Worm (Caenorhabditis elegans) whole organism, midembryonic: Measurements from ENCODE around the gene K11C4.2.

ENCODE experiments used
- T22C8.4 ChIP-seq: fragments of 200-800 bp; sonication (Bioruptor generic); IDR thresholded peaks from 2 replicates; pipeline ENCODE4 v1.3.6; 2022; ENCODE audit warnings: missing genetic modification characterization, missing compliant biosample characterization
- cog-1 ChIP-seq: sonication (generic microtip); optimal IDR thresholded peaks from 2 replicates; lab custom pipeline; 2016; ENCODE audit warnings: missing genetic modification characterization, missing compliant biosample characterization
- flt-1 ChIP-seq: fragments of 200-800 bp; sonication (Bioruptor generic); IDR thresholded peaks from 2 replicates; pipeline ENCODE4 v1.3.6; 2022; ENCODE audit warnings: missing genetic modification characterization, missing compliant biosample characterization
- klf-2 ChIP-seq: fragments of 200-800 bp; sonication (Bioruptor generic); conservative IDR thresholded peaks from 2 replicates; pipeline ENCODE4 v1.3.6; 2022; ENCODE audit warnings: missing genetic modification reagents, missing genetic modification characterization, missing compliant biosample characterization
- med-1 ChIP-seq: sonication (generic microtip); optimal IDR thresholded peaks from 2 replicates; lab custom pipeline; 2017; ENCODE audit warnings: missing genetic modification characterization, mild to moderate bottlenecking, missing compliant biosample characterization, antibody characterized with exemption, missing genetic modification reagents; ENCODE audit not compliant: insufficient read depth
- ref-1 ChIP-seq: fragments of 200-800 bp; sonication (Bioruptor generic); conservative IDR thresholded peaks from 2 replicates; pipeline ENCODE4 v1.3.6; 2022; ENCODE audit warnings: missing genetic modification reagents, missing genetic modification characterization, missing compliant biosample characterization
- tab-1 ChIP-seq: fragments of 200-800 bp; sonication (Bioruptor generic); IDR thresholded peaks from 2 replicates; pipeline ENCODE4 v1.3.6; 2022; ENCODE audit warnings: missing genetic modification characterization, missing compliant biosample characterization
- ztf-23 ChIP-seq: fragments of 200-800 bp; sonication (Bioruptor generic); IDR thresholded peaks from 2 replicates; pipeline ENCODE4 v1.3.6; 2022; ENCODE audit warnings: missing genetic modification reagents, missing genetic modification characterization, missing compliant biosample characterization
- ztf-29 ChIP-seq: fragments of 200-800 bp; sonication (Bioruptor generic); IDR thresholded peaks from 2 replicates; pipeline ENCODE4 v1.3.6; 2022; ENCODE audit warnings: missing genetic modification reagents, missing genetic modification characterization, missing compliant biosample characterization

Gene K11C4.2

DNA sequence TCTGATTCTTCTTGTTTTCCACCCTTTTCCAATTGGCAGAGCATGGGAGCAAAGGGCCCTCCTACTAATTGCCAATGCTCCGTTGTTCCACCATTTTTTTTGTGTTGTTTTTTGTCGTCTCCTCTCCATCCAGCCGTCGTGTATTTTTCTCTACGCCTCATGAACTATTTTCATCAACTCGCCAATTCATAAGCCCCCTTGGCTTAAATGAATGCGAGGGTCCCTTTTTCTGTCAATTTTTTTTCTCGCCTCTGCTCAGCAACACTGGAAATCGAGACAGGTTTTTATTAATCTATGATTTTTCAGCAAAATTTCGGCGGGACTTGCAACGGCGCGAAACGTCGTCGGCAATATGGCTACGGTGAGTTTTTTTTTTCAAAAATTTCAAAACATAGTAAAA, 13.8 kb upstream of the K11C4.2 start, which contains the start of gene unc-70:
unc-70 (plus strand) TSS at position 301 of the 400 bp plus-strand sequence.
- TF ChIP-seq ztf-29 (GFP tag; lab: Robert Waterston, UW), result no peak
- no peak for TF ChIP-seq tab-1 (GFP tag; lab: Robert Waterston, UW)
- no peak for TF ChIP-seq T22C8.4 (GFP tag; lab: Robert Waterston, UW)

- TF ChIP-seq T22C8.4 (GFP tag; lab: Robert Waterston, UW) (no peak), ref-1 (GFP tag; lab: Robert Waterston, UW) (no peak), med-1 (GFP tag; lab: Kevin White, UChicago) (no peak), klf-2 (no peak), ztf-23 (GFP tag; lab: Robert Waterston, UW) (no peak), cog-1 (no peak), tab-1 (GFP tag; lab: Robert Waterston, UW) (no peak), ztf-29 (GFP tag; lab: Robert Waterston, UW) (no peak), flt-1 (GFP tag; lab: Robert Waterston, UW) (no peak)
These were observed 13.1 kb upstream of the K11C4.2 start for ce11 chrV:6881735-6882134.

- TF ChIP-seq ztf-29 (GFP tag; lab: Robert Waterston, UW) (no peak), klf-2 (no peak), ref-1 (GFP tag; lab: Robert Waterston, UW) (no peak), flt-1 (GFP tag; lab: Robert Waterston, UW) (no peak), med-1 (GFP tag; lab: Kevin White, UChicago) (no peak), T22C8.4 (GFP tag; lab: Robert Waterston, UW) (no peak), cog-1 (no peak), ztf-23 (GFP tag; lab: Robert Waterston, UW) (no peak), tab-1 (GFP tag; lab: Robert Waterston, UW) (no peak)
These were observed 12.4 kb upstream of the K11C4.2 start for ce11 chrV:6882452-6882939.

DNA sequence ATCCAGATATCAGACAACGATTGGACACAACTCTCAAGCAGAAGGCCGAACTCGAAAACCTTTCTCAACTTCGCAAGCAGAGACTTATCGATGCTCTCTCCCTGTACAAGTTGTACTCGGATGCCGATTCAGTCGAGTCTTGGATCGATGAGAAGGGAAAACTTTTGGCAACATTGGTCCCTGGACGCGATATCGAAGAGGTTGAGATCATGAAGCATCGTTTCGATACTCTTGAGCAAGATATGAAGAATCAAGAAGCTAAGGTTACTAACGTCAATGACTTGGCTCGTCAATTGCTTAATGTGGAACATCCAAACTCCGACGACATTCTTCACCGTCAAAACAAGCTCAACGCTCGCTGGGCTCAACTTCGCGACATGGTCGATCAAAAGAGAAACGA, 9.8 kb upstream of the K11C4.2 start:
- TF ChIP-seq med-1 (GFP tag; lab: Kevin White, UChicago), result no peak
- no peak for TF ChIP-seq tab-1 (GFP tag; lab: Robert Waterston, UW)
- no peak for TF ChIP-seq T22C8.4 (GFP tag; lab: Robert Waterston, UW)
- no peak for TF ChIP-seq flt-1 (GFP tag; lab: Robert Waterston, UW)
- TF ChIP-seq klf-2, result no peak
- TF ChIP-seq cog-1, result no peak
- TF ChIP-seq ztf-29 (GFP tag; lab: Robert Waterston, UW), result no peak
- no peak for TF ChIP-seq ref-1 (GFP tag; lab: Robert Waterston, UW)
- TF ChIP-seq ztf-23 (GFP tag; lab: Robert Waterston, UW), result no peak

DNA sequence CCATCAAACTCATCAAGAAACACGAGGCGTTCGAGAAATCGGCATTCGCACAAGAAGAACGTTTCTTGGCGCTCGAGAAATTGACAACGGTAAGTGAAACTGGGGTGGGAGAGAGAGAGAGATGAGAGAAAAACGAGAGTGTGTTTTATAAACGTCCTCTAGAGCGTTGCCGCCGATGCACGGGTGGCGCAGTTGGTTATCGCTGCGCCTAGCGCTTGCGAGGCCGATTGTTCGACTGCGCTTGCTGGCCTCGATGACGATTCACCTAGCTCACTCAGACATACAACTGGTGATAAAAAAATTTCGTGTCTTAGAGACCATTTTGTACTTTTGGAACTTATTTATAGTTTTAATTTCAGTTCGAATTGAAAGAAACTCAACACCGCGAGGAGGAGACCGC, 6.0 kb upstream of the K11C4.2 start:
- TF ChIP-seq ztf-29 (GFP tag; lab: Robert Waterston, UW) (peak; percentile 81), med-1 (GFP tag; lab: Kevin White, UChicago) (peak; percentile 71), ref-1 (GFP tag; lab: Robert Waterston, UW) (peak; percentile 63; the same call in 1 of the 2 replicates), flt-1 (GFP tag; lab: Robert Waterston, UW) (peak; percentile 91), tab-1 (GFP tag; lab: Robert Waterston, UW) (peak; percentile 85), cog-1 (peak; percentile 41), klf-2 (peak; percentile 84), ztf-23 (GFP tag; lab: Robert Waterston, UW) (peak; percentile 89), T22C8.4 (GFP tag; lab: Robert Waterston, UW) (peak; percentile 68; the same call in 1 of the 2 replicates)

- TF ChIP-seq klf-2 (no peak), flt-1 (GFP tag; lab: Robert Waterston, UW) (no peak), med-1 (GFP tag; lab: Kevin White, UChicago) (no peak), T22C8.4 (GFP tag; lab: Robert Waterston, UW) (no peak), cog-1 (no peak), tab-1 (GFP tag; lab: Robert Waterston, UW) (no peak), ztf-23 (GFP tag; lab: Robert Waterston, UW) (no peak), ref-1 (GFP tag; lab: Robert Waterston, UW) (no peak), ztf-29 (GFP tag; lab: Robert Waterston, UW) (no peak)
These were observed 1.2 kb upstream of the K11C4.2 start for ce11 chrV:6893681-6894080.

ce11 chrV:6896700-6897099, 1.8 kb downstream of the K11C4.2 start, which contains the start of gene K11C4.1:
Gene K11C4.1 (plus strand): TSS chrV:6897000.
- TF ChIP-seq flt-1 (GFP tag; lab: Robert Waterston, UW), result no peak
- TF ChIP-seq ztf-23 (GFP tag; lab: Robert Waterston, UW), result no peak
- no peak for TF ChIP-seq tab-1 (GFP tag; lab: Robert Waterston, UW)
- no peak for TF ChIP-seq cog-1
- TF ChIP-seq ref-1 (GFP tag; lab: Robert Waterston, UW), result no peak
- no peak for TF ChIP-seq med-1 (GFP tag; lab: Kevin White, UChicago)
- TF ChIP-seq T22C8.4 (GFP tag; lab: Robert Waterston, UW), result no peak
- no peak for TF ChIP-seq klf-2
- no peak for TF ChIP-seq ztf-29 (GFP tag; lab: Robert Waterston, UW)

DNA sequence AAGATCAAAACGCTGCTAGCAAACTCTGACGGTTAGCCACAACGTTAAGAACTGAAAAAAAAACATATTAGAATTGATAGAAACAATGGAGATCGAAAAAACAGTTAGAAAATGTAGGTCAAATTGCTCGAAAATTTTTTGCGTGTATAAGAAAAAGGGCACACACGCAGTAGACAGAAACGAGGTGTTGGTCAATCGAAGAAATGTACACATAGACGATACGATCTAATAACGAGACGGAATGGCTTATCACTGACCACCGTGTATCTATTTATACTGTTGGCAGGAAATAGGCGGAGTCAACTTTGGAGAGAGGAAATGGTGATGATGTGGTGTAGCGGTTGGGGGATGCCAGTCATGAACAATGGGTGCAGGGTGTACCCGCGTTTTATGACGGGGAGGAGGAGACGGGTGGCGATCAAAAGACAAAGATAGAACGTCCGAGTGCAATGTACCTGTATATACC, 5.3 kb downstream of the K11C4.2 start, which contains the start of gene odc-1:
odc-1 (minus strand) TSS at position 51 of the 466 bp plus-strand sequence.
- TF ChIP-seq ref-1 (GFP tag; lab: Robert Waterston, UW), result no peak
- no peak for TF ChIP-seq med-1 (GFP tag; lab: Kevin White, UChicago)
- TF ChIP-seq T22C8.4 (GFP tag; lab: Robert Waterston, UW), result no peak
- no peak for TF ChIP-seq ztf-29 (GFP tag; lab: Robert Waterston, UW)
- no peak for TF ChIP-seq cog-1
- no peak for TF ChIP-seq ztf-23 (GFP tag; lab: Robert Waterston, UW)
- TF ChIP-seq flt-1 (GFP tag; lab: Robert Waterston, UW), result no peak
- no peak for TF ChIP-seq klf-2

- no peak for TF ChIP-seq ref-1 (GFP tag; lab: Robert Waterston, UW)
These were observed 6.1 kb downstream of the K11C4.2 start for ce11 chrV:6900814-6901592.
